Fruit fly (Drosophila melanogaster) whole organism, embryonic: Measurements from ENCODE around the gene CG7714.

Experiments used
- CG13775 ChIP-seq: fragments of 200-800 bp; sonication (Bioruptor generic); optimal IDR thresholded peaks from 3 replicates; lab custom pipeline; 2017; ENCODE audit warnings: missing biosample characterization, mild to moderate bottlenecking, missing genetic modification characterization
- CG31224 ChIP-seq: fragments of 200-800 bp; sonication (Bioruptor generic); IDR thresholded peaks from 2 replicates; pipeline ENCODE4 v1.3.6; 2022; ENCODE audit warnings: missing biosample characterization, missing genetic modification characterization
- CG4730 ChIP-seq: fragments of 200-800 bp; sonication (Bioruptor generic); IDR thresholded peaks from 2 replicates; pipeline ENCODE4 v1.3.6; 2022; ENCODE audit warnings: missing biosample characterization, missing genetic modification characterization
- CrebB ChIP-seq: fragments of 200-800 bp; sonication (Bioruptor generic); optimal IDR thresholded peaks from 3 replicates; lab custom pipeline; 2018; ENCODE audit warnings: missing biosample characterization, mild to moderate bottlenecking, missing genetic modification characterization
- Hey ChIP-seq: fragments of 200-800 bp; sonication (Bioruptor generic); optimal IDR thresholded peaks from 3 replicates; lab custom pipeline; 2018; ENCODE audit warnings: missing biosample characterization, mild to moderate bottlenecking, missing genetic modification characterization
- Xrp1 ChIP-seq: fragments of 200-800 bp; sonication (Bioruptor generic); IDR thresholded peaks from 2 replicates; pipeline ENCODE4 v1.3.6; 2022; ENCODE audit warnings: missing biosample characterization, missing genetic modification characterization
- ase ChIP-seq: fragments of 200-800 bp; sonication (Bioruptor generic); IDR thresholded peaks from 3 replicates; pipeline ENCODE4 v1.3.6; 2022; ENCODE audit warnings: missing biosample characterization, missing genetic modification characterization
- ewg ChIP-seq: fragments of 200-800 bp; sonication (Bioruptor generic); optimal IDR thresholded peaks from 3 replicates; lab custom pipeline; 2017; ENCODE audit warnings: mild to moderate bottlenecking, missing biosample characterization, missing genetic modification reagents, missing genetic modification characterization
- jumu ChIP-seq: fragments of 200-800 bp; sonication (Bioruptor generic); optimal IDR thresholded peaks from 3 replicates; lab custom pipeline; 2016; ENCODE audit warnings: missing biosample characterization, missing genetic modification characterization
- klu ChIP-seq: fragments of 200-800 bp; sonication (Bioruptor generic); IDR thresholded peaks from 2 replicates; pipeline ENCODE4 v1.3.6; 2022; ENCODE audit warnings: missing biosample characterization, missing genetic modification characterization
- maf-S ChIP-seq: fragments of 200-800 bp; sonication (Bioruptor generic); optimal IDR thresholded peaks from 2 replicates; lab custom pipeline; 2016; ENCODE audit warnings: missing biosample characterization, missing genetic modification characterization
- usp ChIP-seq: fragments of >200 bp; optimal IDR thresholded peaks from 2 replicates; lab custom pipeline; 2017; ENCODE audit warnings: missing biosample characterization, missing genetic modification characterization

DNA sequence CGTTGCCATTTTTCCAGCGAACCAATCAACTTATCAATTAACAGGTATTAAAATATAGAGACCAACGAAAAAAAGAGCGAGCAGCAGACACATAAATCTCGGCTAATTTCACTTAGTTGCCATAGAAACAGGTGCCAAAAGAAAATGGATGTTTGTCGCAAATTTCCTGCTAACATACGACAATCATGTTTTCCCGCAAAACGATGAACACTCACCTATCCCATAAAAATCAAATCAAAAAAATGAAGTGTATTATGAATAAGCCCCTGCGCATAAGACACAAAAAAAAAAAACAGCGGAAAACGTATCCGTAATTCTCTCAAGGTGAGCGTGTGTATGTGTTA lies 15.6 kb upstream of the CG7714 start:
- no peak for TF ChIP-seq Xrp1 (GFP tag; lab: Robert Waterston, UW)
- no peak for TF ChIP-seq jumu (GFP tag; lab: Kevin White, UChicago)
- no peak for TF ChIP-seq CG13775 (GFP tag; lab: Kevin White, UChicago)
- no peak for TF ChIP-seq klu
- TF ChIP-seq CG31224 (GFP tag; lab: Robert Waterston, UW) = no peak
- no peak for TF ChIP-seq ase (GFP tag; lab: Robert Waterston, UW)
- TF ChIP-seq ewg (GFP tag; lab: Kevin White, UChicago) = no peak
- TF ChIP-seq Hey (tag; lab: Kevin White, UChicago) = peak; percentile 33
- TF ChIP-seq maf-S (GFP tag; lab: Kevin White, UChicago) = no peak
- no peak for TF ChIP-seq CG4730 (GFP tag; lab: Robert Waterston, UW)
- no peak for TF ChIP-seq CrebB (tag; lab: Kevin White, UChicago)
- no peak for TF ChIP-seq usp (GFP tag; lab: Kevin White, UChicago)
